Worm (Caenorhabditis elegans) whole organism, L1 larva: Measurements from ENCODE around the gene F59F5.7.

ENCODE experiments used
- Y116A8C.19 ChIP-seq: sonication (generic microtip); optimal IDR thresholded peaks from 2 replicates; lab custom pipeline; 2016; ENCODE audit warnings: missing compliant biosample characterization, missing genetic modification characterization, borderline replicate concordance
- aha-1 ChIP-seq: fragments of 150-350 bp; optimal IDR thresholded peaks from 2 replicates; lab custom pipeline; 2014; ENCODE audit warnings: missing biosample characterization, missing genetic modification characterization
- blmp-1 ChIP-seq: fragments of 150-350 bp; optimal IDR thresholded peaks from 2 replicates; lab custom pipeline; 2014; ENCODE audit warnings: missing biosample characterization, missing genetic modification characterization
- ceh-82 ChIP-seq, 3 experiments: fragments of 150-350 bp in 1 of 3; sonication (generic microtip) in 2 of 3; optimal IDR thresholded peaks; 2 replicates each; lab custom pipeline; 2014 to 2017; ENCODE audit warnings: missing biosample characterization in 3 of 3, missing genetic modification characterization in 3 of 3
- ceh-90 ChIP-seq: sonication (generic microtip); optimal IDR thresholded peaks from 2 replicates; lab custom pipeline; 2016; ENCODE audit warnings: missing genetic modification characterization, missing compliant biosample characterization
- efl-1 ChIP-seq, 4 experiments: fragments of 150-350 bp; optimal IDR thresholded peaks in 3 of 4; peaks in 1 of 4; 1 replicate in 1 of 4; 2 replicates in 3 of 4; lab custom pipeline; 2014; ENCODE audit warnings: missing biosample characterization in 2 of 4, missing genetic modification characterization in 2 of 4, missing genetic modification reagents in 2 of 4
- egl-13 ChIP-seq: sonication (generic microtip); optimal IDR thresholded peaks from 2 replicates; lab custom pipeline; 2016; ENCODE audit warnings: missing genotype, missing genetic modification reagents, missing genetic modification characterization, missing compliant biosample characterization
- elt-2 ChIP-seq: sonication (generic microtip); optimal IDR thresholded peaks from 2 replicates; lab custom pipeline; 2016; ENCODE audit warnings: missing genetic modification characterization, mild to moderate bottlenecking, inconsistent platforms, missing compliant biosample characterization, missing genetic modification reagents
- fkh-4 ChIP-seq: sonication (generic microtip); optimal IDR thresholded peaks from 2 replicates; lab custom pipeline; 2016; ENCODE audit warnings: missing compliant biosample characterization, missing genetic modification characterization, borderline replicate concordance
- fkh-8 ChIP-seq: sonication (generic microtip); optimal IDR thresholded peaks from 2 replicates; lab custom pipeline; 2016; ENCODE audit warnings: mild to moderate bottlenecking, missing genetic modification characterization, missing compliant biosample characterization
- jun-1 ChIP-seq: fragments of 150-350 bp; optimal IDR thresholded peaks from 2 replicates; lab custom pipeline; 2014; ENCODE audit warnings: missing biosample characterization, missing genetic modification reagents, missing genetic modification characterization
- lin-13 ChIP-seq: fragments of 150-350 bp; optimal IDR thresholded peaks from 2 replicates; lab custom pipeline; 2014; ENCODE audit warnings: missing biosample characterization, missing genetic modification reagents, missing genetic modification characterization
- lin-14 ChIP-seq: fragments of 200-800 bp; sonication (Bioruptor generic); optimal IDR thresholded peaks from 2 replicates; lab custom pipeline; 2018; ENCODE audit warnings: mild to moderate bottlenecking, missing genetic modification characterization, moderate library complexity, missing compliant biosample characterization
- lin-15B ChIP-seq: fragments of 150-350 bp; sonication (generic microtip); optimal IDR thresholded peaks from 3 replicates; lab custom pipeline; 2014; ENCODE audit warnings: missing biosample characterization, missing genetic modification characterization
- lin-35 ChIP-seq, 2 experiments: fragments of 150-350 bp; optimal IDR thresholded peaks; 2 replicates each; lab custom pipeline; 2014; ENCODE audit warnings: missing biosample characterization in 2 of 2, missing genetic modification characterization in 2 of 2, missing genetic modification reagents in 2 of 2
- lir-3 ChIP-seq: sonication (generic microtip); optimal IDR thresholded peaks from 2 replicates; lab custom pipeline; 2016; ENCODE audit warnings: mild to moderate bottlenecking, missing genetic modification characterization, moderate library complexity, missing compliant biosample characterization; ENCODE audit not compliant: poor library complexity
- lsy-2 ChIP-seq, 2 experiments: fragments of 150-350 bp; optimal IDR thresholded peaks; 2 replicates each; lab custom pipeline; 2014; ENCODE audit warnings: missing biosample characterization in 2 of 2, missing genetic modification characterization in 2 of 2
- mdl-1 ChIP-seq, 2 experiments: fragments of 150-350 bp; optimal IDR thresholded peaks; 2 replicates each; lab custom pipeline; 2014 to 2017; ENCODE audit warnings: missing biosample characterization in 2 of 2, missing genetic modification characterization in 2 of 2, inconsistent platforms in 1 of 2
- nhr-12 ChIP-seq: sonication (generic microtip); optimal IDR thresholded peaks from 2 replicates; lab custom pipeline; 2017; ENCODE audit warnings: missing biosample characterization, missing genetic modification characterization
- nhr-20 ChIP-seq: sonication (generic microtip); optimal IDR thresholded peaks from 2 replicates; lab custom pipeline; 2016; ENCODE audit warnings: mild to moderate bottlenecking, missing genetic modification characterization, missing compliant biosample characterization
- nhr-47 ChIP-seq: sonication (generic microtip); optimal IDR thresholded peaks from 2 replicates; lab custom pipeline; 2016; ENCODE audit warnings: mild to moderate bottlenecking, missing genetic modification characterization, moderate library complexity, missing compliant biosample characterization
- nhr-71 ChIP-seq: sonication (generic microtip); optimal IDR thresholded peaks from 2 replicates; lab custom pipeline; 2016; ENCODE audit warnings: mild to moderate bottlenecking, missing genetic modification characterization, moderate library complexity, missing compliant biosample characterization
- nhr-77 ChIP-seq: fragments of 150-350 bp; optimal IDR thresholded peaks from 2 replicates; lab custom pipeline; 2014; ENCODE audit warnings: missing biosample characterization, missing genetic modification characterization
- nhr-84 ChIP-seq: sonication (generic microtip); optimal IDR thresholded peaks from 2 replicates; lab custom pipeline; 2017; ENCODE audit warnings: missing biosample characterization, missing genetic modification characterization
- nhr-85 ChIP-seq: sonication (generic microtip); peaks from one replicate; lab custom pipeline; 2016; ENCODE audit warnings: missing genetic modification characterization, inconsistent platforms, missing compliant biosample characterization
- pax-3 ChIP-seq: fragments of 200-800 bp; sonication (Bioruptor generic); optimal IDR thresholded peaks from 2 replicates; lab custom pipeline; 2018; ENCODE audit warnings: mild to moderate bottlenecking, missing genetic modification characterization, moderate library complexity, missing compliant biosample characterization
- pqm-1 ChIP-seq: sonication (generic microtip); optimal IDR thresholded peaks from 3 replicates; lab custom pipeline; 2017; ENCODE audit warnings: missing biosample characterization, missing genetic modification characterization
- snpc-4 ChIP-seq: fragments of 150-350 bp; optimal IDR thresholded peaks from 2 replicates; lab custom pipeline; 2014; ENCODE audit warnings: missing biosample characterization, missing genetic modification characterization
- snu-23 ChIP-seq: sonication (generic microtip); optimal IDR thresholded peaks from 2 replicates; lab custom pipeline; 2016; ENCODE audit warnings: missing genetic modification characterization, missing compliant biosample characterization
- unc-130 ChIP-seq: fragments of 150-350 bp; optimal IDR thresholded peaks from 2 replicates; lab custom pipeline; 2017; ENCODE audit warnings: missing biosample characterization, missing genetic modification characterization, inconsistent platforms
- unc-30 ChIP-seq: sonication (generic microtip); optimal IDR thresholded peaks from 2 replicates; lab custom pipeline; 2017; ENCODE audit warnings: missing biosample characterization, missing genetic modification characterization
- unc-62 ChIP-seq: fragments of 150-350 bp; optimal IDR thresholded peaks from 2 replicates; lab custom pipeline; 2014; ENCODE audit warnings: missing biosample characterization, missing genetic modification reagents, missing genetic modification characterization
- unc-98 ChIP-seq: fragments of 200-800 bp; sonication (Bioruptor generic); IDR thresholded peaks from 2 replicates; pipeline ENCODE4 v1.3.6; 2022; ENCODE audit warnings: missing genetic modification characterization, missing compliant biosample characterization
- zip-4 ChIP-seq: fragments of 200-800 bp; sonication (Bioruptor generic); optimal IDR thresholded peaks from 2 replicates; lab custom pipeline; 2018; ENCODE audit warnings: mild to moderate bottlenecking, missing genetic modification characterization, moderate library complexity, missing compliant biosample characterization
- ztf-11 ChIP-seq, 2 experiments: sonication (generic microtip); optimal IDR thresholded peaks; 2 replicates each; lab custom pipeline; 2016 to 2017; ENCODE audit warnings: missing genetic modification characterization in 2 of 2, missing biosample characterization in 1 of 2, missing compliant biosample characterization in 1 of 2
- ztf-4 ChIP-seq: fragments of 150-350 bp; optimal IDR thresholded peaks from 2 replicates; lab custom pipeline; 2014; ENCODE audit warnings: missing biosample characterization, missing genetic modification characterization

The F59F5.7 gene

ce11 chrX:10524483-10524948 is 34.8 kb upstream of the F59F5.7 start, which contains the start of the genes mboa-7 and git-1 (continued):
- TF ChIP-seq nhr-77 (tag; lab: Kevin White, UChicago) (peak; percentile 45), nhr-47 (tag; lab: Kevin White, UChicago) (peak; percentile 63)
- TF ChIP-seq, all 84 proteins: peak for 31

ce11 chrX:10527414-10527813 is 31.9 kb upstream of the F59F5.7 start:
- TF ChIP-seq aha-1 (tag; lab: Kevin White, UChicago), result no peak
- TF ChIP-seq mdl-1 (tag; optimal IDR thresholded peaks at IDR 0.05; lab: Kevin White, UChicago), result peak in 1 of 2 experiments; percentile 10
- TF ChIP-seq nhr-71, result no peak
- no peak for TF ChIP-seq unc-62
- TF ChIP-seq elt-2 (tag; lab: Kevin White, UChicago), result peak; percentile 39

ce11 chrX:10528993-10529392 is 30.3 kb upstream of the F59F5.7 start, which contains the start of the genes F14F3.5 and slcf-1:
TSS of gene F14F3.5 (minus strand) at chrX:10529226.
TSS of gene slcf-1 (plus strand) at chrX:10529294.
- no peak for TF ChIP-seq zip-4 (GFP tag; lab: Kevin White, UChicago)
- peak; percentile 75 for TF ChIP-seq elt-2 (tag; lab: Kevin White, UChicago)

ce11 chrX:10532180-10532833 is 27.0 kb upstream of the F59F5.7 start:
- peak; percentile 93 for TF ChIP-seq elt-2 (tag; lab: Kevin White, UChicago)
- TF ChIP-seq ztf-4, result no peak
- no peak for TF ChIP-seq lin-13 (GFP tag; lab: Kevin White, UChicago)
- no peak for TF ChIP-seq snu-23 (GFP tag; lab: Kevin White, UChicago)
- TF ChIP-seq snpc-4 (tag; lab: Kevin White, UChicago), result no peak
- peak; percentile 15 for TF ChIP-seq nhr-71
- no peak for TF ChIP-seq blmp-1 (tag; lab: Kevin White, UChicago)
- TF ChIP-seq nhr-20 (tag; lab: Kevin White, UChicago), result peak; percentile 18
- no peak for TF ChIP-seq ztf-11 (tag; optimal IDR thresholded peaks at IDR 0.05; lab: Kevin White, UChicago)
- peak; percentile 26 for TF ChIP-seq egl-13 (tag; lab: Kevin White, UChicago)
- TF ChIP-seq lin-35 (GFP tag; optimal IDR thresholded peaks at IDR 0.05; lab: Kevin White, UChicago), result peak in 1 of 2 experiments; percentile 38
- TF ChIP-seq pax-3 (tag; lab: Kevin White, UChicago), result no peak
- TF ChIP-seq nhr-85 (tag; lab: Kevin White, UChicago), result no peak
- no peak for TF ChIP-seq unc-98 (GFP tag; lab: Robert Waterston, UW)

ce11 chrX:10533447-10533846 is 25.9 kb upstream of the F59F5.7 start, which contains the start of gene glo-3:
TSS of gene glo-3 (plus strand) at chrX:10533699.
- TF ChIP-seq unc-30 (tag; lab: Kevin White, UChicago), result no peak
- TF ChIP-seq lir-3 (tag; lab: Kevin White, UChicago), result no peak
- TF ChIP-seq elt-2 (tag; lab: Kevin White, UChicago), result peak; percentile 60
- no peak for TF ChIP-seq fkh-8 (tag; lab: Kevin White, UChicago)

ce11 chrX:10534625-10535244 is 24.6 kb upstream of the F59F5.7 start:
- TF ChIP-seq unc-30 (tag; lab: Kevin White, UChicago) (no peak), elt-2 (tag; lab: Kevin White, UChicago) (peak; percentile 2), ztf-4 (no peak), egl-13 (tag; lab: Kevin White, UChicago) (no peak), efl-1 (optimal IDR thresholded peaks at IDR 0.05; lab: Kevin White, UChicago) (no peak), efl-1 (GFP tag; optimal IDR thresholded peaks at IDR 0.05 in 1 of 2; lab: Kevin White, UChicago) (peak in 1 of 2 experiments; percentile 62), lin-14 (GFP tag; lab: Kevin White, UChicago) (no peak)

- TF ChIP-seq fkh-8 (tag; lab: Kevin White, UChicago) (no peak), unc-62 (no peak), Y116A8C.19 (no peak), fkh-4 (tag; lab: Kevin White, UChicago) (no peak), ceh-90 (tag; lab: Kevin White, UChicago) (no peak), jun-1 (no peak), lsy-2 (tag; optimal IDR thresholded peaks at IDR 0.05; lab: Kevin White, UChicago) (no peak), ceh-82 (tag; optimal IDR thresholded peaks at IDR 0.05; lab: Kevin White, UChicago) (no peak), lin-15B (no peak), nhr-84 (no peak), nhr-12 (tag; lab: Kevin White, UChicago) (no peak), unc-130 (no peak), pqm-1 (no peak), nhr-20 (tag; lab: Kevin White, UChicago) (no peak)
Observed at ce11 chrX:10541789-10542188, 17.5 kb upstream of the F59F5.7 start.
